Fruit fly (Drosophila melanogaster) whole organism, embryonic: ENCODE results near the gene lectin-37Da.

Source experiments
- Ada2b ChIP-seq: fragments of 200-800 bp; sonication (Bioruptor generic); IDR thresholded peaks from 2 replicates; pipeline ENCODE4 v1.3.6; 2022; ENCODE audit warnings: missing biosample characterization, missing genetic modification characterization
- CG10565 ChIP-seq: fragments of 200-800 bp; sonication (Bioruptor generic); optimal IDR thresholded peaks from 3 replicates; lab custom pipeline; 2016; ENCODE audit warnings: missing biosample characterization, mild to moderate bottlenecking, missing genetic modification characterization
- CG12744 ChIP-seq: fragments of 200-800 bp; sonication (Bioruptor generic); optimal IDR thresholded peaks from 2 replicates; lab custom pipeline; 2016; ENCODE audit warnings: missing biosample characterization, missing genetic modification characterization
- CG14667 ChIP-seq: fragments of 200-800 bp; sonication (Bioruptor generic); IDR thresholded peaks from 2 replicates; pipeline ENCODE4 v1.3.6; 2022; ENCODE audit warnings: missing biosample characterization, missing genetic modification characterization
- CG14710 ChIP-seq: fragments of 200-800 bp; sonication (Bioruptor generic); optimal IDR thresholded peaks from 3 replicates; lab custom pipeline; 2019; ENCODE audit warnings: missing biosample characterization, mild to moderate bottlenecking, missing genetic modification characterization, moderate library complexity
- CG14860 ChIP-seq: fragments of 200-800 bp; sonication (Bioruptor generic); IDR thresholded peaks from 3 replicates; pipeline ENCODE4 v1.3.6; 2022; ENCODE audit warnings: missing biosample characterization, missing genetic modification characterization; ENCODE audit not compliant: partially characterized antibody
- CG1602 ChIP-seq: fragments of 200-800 bp; sonication (Bioruptor generic); optimal IDR thresholded peaks from 3 replicates; lab custom pipeline; 2016; ENCODE audit warnings: missing biosample characterization, missing genetic modification characterization
- CG2875 ChIP-seq: fragments of 200-800 bp; sonication (Bioruptor generic); optimal IDR thresholded peaks from 2 replicates; lab custom pipeline; 2017; ENCODE audit warnings: missing biosample characterization, mild to moderate bottlenecking, missing genetic modification characterization, missing genetic modification reagents
- CG30403 ChIP-seq: fragments of 200-800 bp; sonication (Bioruptor generic); optimal IDR thresholded peaks from 3 replicates; lab custom pipeline; 2016; ENCODE audit warnings: missing biosample characterization, missing genetic modification characterization
- CG3407 ChIP-seq: fragments of 200-800 bp; sonication (Bioruptor generic); optimal IDR thresholded peaks from 2 replicates; lab custom pipeline; 2018; ENCODE audit warnings: missing biosample characterization, mild to moderate bottlenecking, missing genetic modification characterization
- CG4424 ChIP-seq: fragments of 200-800 bp; sonication (Bioruptor generic); optimal IDR thresholded peaks from 3 replicates; lab custom pipeline; 2016; ENCODE audit warnings: missing biosample characterization, missing genetic modification characterization
- CG7745 ChIP-seq: fragments of 200-800 bp; sonication (Bioruptor generic); optimal IDR thresholded peaks from 2 replicates; lab custom pipeline; 2018; ENCODE audit warnings: missing biosample characterization, mild to moderate bottlenecking, missing genetic modification characterization, moderate library complexity
- Elba2 ChIP-seq: fragments of 200-800 bp; sonication (Bioruptor generic); optimal IDR thresholded peaks from 3 replicates; lab custom pipeline; 2016; ENCODE audit warnings: missing biosample characterization, missing genetic modification characterization
- Fer2 ChIP-seq: fragments of 200-800 bp; sonication (Bioruptor generic); optimal IDR thresholded peaks from 2 replicates; lab custom pipeline; 2018; ENCODE audit warnings: missing biosample characterization, mild to moderate bottlenecking, missing genetic modification characterization, moderate library complexity
- HHEX ChIP-seq: fragments of 200-800 bp; sonication (Bioruptor generic); optimal IDR thresholded peaks from 3 replicates; lab custom pipeline; 2017; ENCODE audit warnings: missing biosample characterization, mild to moderate bottlenecking, missing genetic modification characterization, missing genetic modification reagents
- HLHmδ ChIP-seq: fragments of 200-800 bp; sonication (Bioruptor generic); optimal IDR thresholded peaks from 2 replicates; lab custom pipeline; 2018; ENCODE audit warnings: missing biosample characterization, mild to moderate bottlenecking, missing genetic modification characterization, moderate library complexity
- Hmx ChIP-seq: fragments of 200-800 bp; sonication (Bioruptor generic); optimal IDR thresholded peaks from 2 replicates; lab custom pipeline; 2016; ENCODE audit warnings: missing biosample characterization, missing genetic modification characterization
- Lhr ChIP-seq: fragments of 200-800 bp; sonication (Bioruptor generic); optimal IDR thresholded peaks from 3 replicates; lab custom pipeline; 2017; ENCODE audit warnings: mild to moderate bottlenecking, missing biosample characterization, missing genetic modification reagents, missing genetic modification characterization
- Mad ChIP-seq: fragments of 200-800 bp; sonication (Bioruptor generic); optimal IDR thresholded peaks from 2 replicates; lab custom pipeline; 2016; ENCODE audit warnings: missing biosample characterization, missing genetic modification characterization
- Nf-YB ChIP-seq: fragments of 200-800 bp; sonication (Bioruptor generic); optimal IDR thresholded peaks from 3 replicates; lab custom pipeline; 2019; ENCODE audit warnings: missing biosample characterization, mild to moderate bottlenecking, missing genetic modification characterization, moderate library complexity
- PHDP ChIP-seq: fragments of 200-800 bp; sonication (Bioruptor generic); optimal IDR thresholded peaks from 3 replicates; lab custom pipeline; 2018; ENCODE audit warnings: missing biosample characterization, mild to moderate bottlenecking, missing genetic modification characterization, moderate library complexity
- Pdp1 ChIP-seq, 2 experiments: fragments of 200-800 bp; sonication (Bioruptor generic); optimal IDR thresholded peaks; 3 replicates each; lab custom pipeline; 2016; ENCODE audit warnings: missing biosample characterization in 2 of 2, missing genetic modification characterization in 2 of 2, mild to moderate bottlenecking in 1 of 2, moderate library complexity in 1 of 2
- Xrp1 ChIP-seq: fragments of 200-800 bp; sonication (Bioruptor generic); IDR thresholded peaks from 2 replicates; pipeline ENCODE4 v1.3.6; 2022; ENCODE audit warnings: missing biosample characterization, missing genetic modification characterization
- abd-A ChIP-seq: fragments of 200-800 bp; sonication (Bioruptor generic); optimal IDR thresholded peaks from 3 replicates; lab custom pipeline; 2019; ENCODE audit warnings: missing biosample characterization, mild to moderate bottlenecking, missing genetic modification characterization, moderate library complexity
- bcd ChIP-seq: fragments of 200-800 bp; sonication (Bioruptor generic); optimal IDR thresholded peaks from 2 replicates; lab custom pipeline; 2017; ENCODE audit warnings: missing biosample characterization, mild to moderate bottlenecking, missing genetic modification characterization
- bsh ChIP-seq, 2 experiments: fragments of 200-800 bp; sonication (Bioruptor generic); optimal IDR thresholded peaks; 2 replicates each; lab custom pipeline; 2017 to 2018; ENCODE audit warnings: mild to moderate bottlenecking in 2 of 2, missing biosample characterization in 2 of 2, missing genetic modification characterization in 2 of 2, moderate library complexity in 1 of 2
- dmrt11E ChIP-seq: fragments of 200-800 bp; sonication (Bioruptor generic); optimal IDR thresholded peaks from 3 replicates; lab custom pipeline; 2018; ENCODE audit warnings: missing biosample characterization, mild to moderate bottlenecking, missing genetic modification characterization, moderate library complexity
- en ChIP-seq: fragments of 200-800 bp; sonication (Bioruptor generic); optimal IDR thresholded peaks from 2 replicates; lab custom pipeline; 2016; ENCODE audit warnings: missing biosample characterization, missing genetic modification characterization
- ewg ChIP-seq: fragments of 200-800 bp; sonication (Bioruptor generic); optimal IDR thresholded peaks from 3 replicates; lab custom pipeline; 2017; ENCODE audit warnings: mild to moderate bottlenecking, missing biosample characterization, missing genetic modification reagents, missing genetic modification characterization
- fru ChIP-seq: fragments of >200 bp; optimal IDR thresholded peaks from 2 replicates; lab custom pipeline; 2017
- gcm ChIP-seq: fragments of 200-800 bp; sonication (Bioruptor generic); optimal IDR thresholded peaks from 2 replicates; lab custom pipeline; 2019; ENCODE audit warnings: missing biosample characterization, mild to moderate bottlenecking, missing genetic modification characterization, moderate library complexity
- gfzf ChIP-seq: fragments of 200-800 bp; sonication (Bioruptor generic); optimal IDR thresholded peaks from 2 replicates; lab custom pipeline; 2016; ENCODE audit warnings: missing biosample characterization, mild to moderate bottlenecking, missing genetic modification characterization, moderate library complexity
- gsb-n ChIP-seq: fragments of 200-800 bp; sonication (Bioruptor generic); optimal IDR thresholded peaks from 3 replicates; lab custom pipeline; 2018; ENCODE audit warnings: missing biosample characterization, mild to moderate bottlenecking, missing genetic modification characterization
- insv ChIP-seq, 2 experiments: fragments of 200-800 bp; sonication (Bioruptor generic); optimal IDR thresholded peaks; 3 replicates each; lab custom pipeline; 2016 to 2018; ENCODE audit warnings: missing biosample characterization in 2 of 2, missing genetic modification characterization in 2 of 2
- kni ChIP-seq: fragments of 200-800 bp; sonication (Bioruptor generic); optimal IDR thresholded peaks from 3 replicates; lab custom pipeline; 2017; ENCODE audit warnings: mild to moderate bottlenecking, missing biosample characterization, missing genetic modification reagents, missing genetic modification characterization
- oc ChIP-seq: fragments of 200-800 bp; sonication (Bioruptor generic); optimal IDR thresholded peaks from 2 replicates; lab custom pipeline; 2018; ENCODE audit warnings: missing biosample characterization, mild to moderate bottlenecking, missing genetic modification characterization, moderate library complexity
- onecut ChIP-seq: fragments of 200-800 bp; sonication (Bioruptor generic); IDR thresholded peaks from 2 replicates; pipeline ENCODE4 v1.3.6; 2022; ENCODE audit warnings: missing biosample characterization, missing genetic modification characterization
- pb ChIP-seq: fragments of 200-800 bp; sonication (Bioruptor generic); optimal IDR thresholded peaks from 3 replicates; lab custom pipeline; 2016; ENCODE audit warnings: missing biosample characterization, missing genetic modification characterization
- phol ChIP-seq: fragments of 200-800 bp; sonication (Bioruptor generic); optimal IDR thresholded peaks from 3 replicates; lab custom pipeline; 2018; ENCODE audit warnings: missing biosample characterization, mild to moderate bottlenecking, missing genetic modification characterization, moderate library complexity
- sens ChIP-seq: fragments of 200-800 bp; sonication (Bioruptor generic); peaks from one replicate; lab custom pipeline; 2016; ENCODE audit warnings: missing biosample characterization, missing genetic modification characterization
- sima ChIP-seq: fragments of 200-800 bp; sonication (Bioruptor generic); optimal IDR thresholded peaks from 2 replicates; lab custom pipeline; 2016; ENCODE audit warnings: missing biosample characterization, missing genetic modification characterization
- sisA ChIP-seq: fragments of 200-800 bp; sonication (Bioruptor generic); IDR thresholded peaks from 2 replicates; pipeline ENCODE4 v1.3.6; 2022; ENCODE audit warnings: missing biosample characterization, missing genetic modification characterization
- slp2 ChIP-seq: fragments of 200-800 bp; sonication (Bioruptor generic); optimal IDR thresholded peaks from 2 replicates; lab custom pipeline; 2016; ENCODE audit warnings: missing biosample characterization, missing genetic modification characterization
- trem ChIP-seq: fragments of 200-800 bp; optimal IDR thresholded peaks from 3 replicates; lab custom pipeline; 2019; ENCODE audit warnings: missing biosample characterization, mild to moderate bottlenecking, missing genetic modification characterization, moderate library complexity
- vvl ChIP-seq: fragments of 200-800 bp; sonication (Bioruptor generic); IDR thresholded peaks from 2 replicates; pipeline ENCODE4 v1.3.6; 2022; ENCODE audit warnings: missing biosample characterization, missing genetic modification characterization
- wor ChIP-seq: fragments of 200-800 bp; sonication (Bioruptor generic); IDR thresholded peaks from 2 replicates; pipeline ENCODE4 v1.3.6; 2022; ENCODE audit warnings: missing biosample characterization, missing genetic modification characterization
- yki ChIP-seq: fragments of >200 bp; optimal IDR thresholded peaks from 3 replicates; lab custom pipeline; 2018
- zen ChIP-seq: fragments of 200-800 bp; sonication (Bioruptor generic); optimal IDR thresholded peaks from 3 replicates; lab custom pipeline; 2018; ENCODE audit warnings: missing biosample characterization, mild to moderate bottlenecking, missing genetic modification characterization, moderate library complexity

Gene lectin-37Da

DNA sequence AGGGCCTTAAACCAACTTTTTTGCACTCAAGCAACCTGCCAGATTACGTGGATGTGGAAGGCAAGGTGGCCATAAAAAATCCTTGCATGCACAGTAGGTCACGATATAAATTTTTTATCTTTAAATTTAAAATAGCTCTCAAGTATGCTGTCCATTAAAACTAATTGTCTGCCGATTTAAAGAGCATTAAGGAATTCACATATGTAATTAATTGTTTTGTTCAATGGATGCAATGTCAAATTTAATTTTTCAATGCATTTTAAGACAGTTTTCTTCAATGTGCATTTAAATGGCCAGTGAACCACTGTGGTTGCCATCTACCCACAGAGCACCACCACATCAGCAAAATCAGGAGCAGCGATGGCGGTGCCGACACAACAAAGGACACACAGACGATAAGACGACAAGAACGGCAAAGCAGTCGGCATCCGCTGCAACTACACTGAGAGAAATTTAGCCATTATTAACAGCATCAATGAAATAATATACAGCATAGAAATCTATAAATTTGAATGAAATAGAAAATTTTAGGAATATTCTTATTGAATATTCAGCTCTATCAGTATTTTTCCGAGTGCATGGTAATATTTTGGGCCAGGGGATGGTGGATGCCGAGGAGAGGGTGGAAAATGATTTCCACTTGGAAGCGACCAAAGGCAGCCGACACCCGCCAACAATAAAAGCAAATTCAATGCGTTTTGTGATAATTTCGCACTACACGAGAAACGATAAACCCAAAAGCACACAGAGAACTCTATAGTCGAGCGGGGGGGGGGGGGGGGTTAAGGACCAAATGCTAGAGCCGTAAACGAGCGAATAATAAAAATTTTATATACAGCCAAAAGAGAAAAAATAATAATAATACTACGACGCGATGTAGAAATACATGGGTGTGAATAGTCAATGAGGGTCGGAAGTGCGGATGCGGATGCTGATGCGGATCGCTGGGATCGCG is 40.7 kb upstream of the lectin-37Da start (continued):
- no peak for TF ChIP-seq Fer2 (tag; lab: Kevin White, UChicago)
- 0 out of 2 replicates have a peak, but pooled peaks have one; percentile 22 for TF ChIP-seq Ada2b (GFP tag; lab: Robert Waterston, UW)
- peak; percentile 71 for TF ChIP-seq phol (tag; lab: Kevin White, UChicago)
- peak; percentile 55 for TF ChIP-seq gsb-n (tag; lab: Kevin White, UChicago)
- TF ChIP-seq insv (GFP tag; optimal IDR thresholded peaks at IDR 0.05; lab: Kevin White, UChicago): no peak
- peak; percentile 70 for TF ChIP-seq vvl (GFP tag; lab: Robert Waterston, UW)
- no peak for TF ChIP-seq HLHmδ (GFP tag; lab: Kevin White, UChicago)
- TF ChIP-seq zen: peak; percentile 55
- TF ChIP-seq CG14710 (tag; lab: Kevin White, UChicago): peak; percentile 65
- no peak for TF ChIP-seq en (GFP tag; lab: Kevin White, UChicago)
- TF ChIP-seq ewg (GFP tag; lab: Kevin White, UChicago): peak; percentile 5
- TF ChIP-seq gcm (GFP tag; lab: Kevin White, UChicago): peak; percentile 41
- TF ChIP-seq Hmx: no peak
- peak; percentile 31 for TF ChIP-seq CG1602 (GFP tag; lab: Kevin White, UChicago)
- TF ChIP-seq CG10565 (GFP tag; lab: Kevin White, UChicago): no peak
- no peak for TF ChIP-seq fru (lab: Kevin White, UChicago)
- peak; percentile 33; the same call in 1 of the 2 replicates for TF ChIP-seq CG14667 (GFP tag; lab: Robert Waterston, UW)
- peak; percentile 23 for TF ChIP-seq Mad
- TF ChIP-seq PHDP: peak; percentile 38
- no peak for TF ChIP-seq kni (GFP tag; lab: Kevin White, UChicago)
- TF ChIP-seq Lhr: peak; percentile 8
- no peak for TF ChIP-seq gfzf (GFP tag; lab: Kevin White, UChicago)
- no peak for TF ChIP-seq CG12744 (GFP tag; lab: Kevin White, UChicago)
- TF ChIP-seq sens: peak; percentile 90
- TF ChIP-seq pb: no peak
- TF ChIP-seq yki: no peak
- TF ChIP-seq Pdp1 (GFP tag; optimal IDR thresholded peaks at IDR 0.05; lab: Kevin White, UChicago): peak; percentile 16 to 27
- peak; percentile 35 for TF ChIP-seq HHEX (GFP tag; lab: Kevin White, UChicago)
- TF ChIP-seq bsh (GFP tag; optimal IDR thresholded peaks at IDR 0.05; lab: Kevin White, UChicago): peak in 1 of 2 experiments; percentile 69
- TF ChIP-seq abd-A (tag; lab: Kevin White, UChicago): peak; percentile 73
- peak; percentile 81 for TF ChIP-seq Xrp1 (GFP tag; lab: Robert Waterston, UW)
- peak; percentile 47 for TF ChIP-seq sisA (GFP tag; lab: Robert Waterston, UW)
- no peak for TF ChIP-seq sima (GFP tag; lab: Kevin White, UChicago)
- TF ChIP-seq CG2875 (GFP tag; lab: Kevin White, UChicago): peak; percentile 49
- no peak for TF ChIP-seq CG7745 (tag; lab: Kevin White, UChicago)
- peak; percentile 80 for TF ChIP-seq dmrt11E (tag; lab: Kevin White, UChicago)
- peak; percentile 31; the same call in 1 of the 2 replicates for TF ChIP-seq onecut (GFP tag; lab: Robert Waterston, UW)
- peak; percentile 41 for TF ChIP-seq bcd (GFP tag; lab: Kevin White, UChicago)
- TF ChIP-seq wor (GFP tag; lab: Robert Waterston, UW): no peak
- TF ChIP-seq CG3407: peak; percentile 16
- peak; percentile 56 for TF ChIP-seq CG4424 (GFP tag; lab: Kevin White, UChicago)
- TF ChIP-seq oc (tag; lab: Kevin White, UChicago): peak; percentile 7
- TF ChIP-seq slp2 (GFP tag; lab: Kevin White, UChicago): no peak
- TF ChIP-seq Elba2 (GFP tag; lab: Kevin White, UChicago): peak; percentile 14
- peak; percentile 56 for TF ChIP-seq CG30403 (GFP tag; lab: Kevin White, UChicago)
- TF ChIP-seq Nf-YB (GFP tag; lab: Kevin White, UChicago): peak; percentile 25
- TF ChIP-seq trem (tag; lab: Kevin White, UChicago): peak; percentile 49
- TF ChIP-seq CG14860 (GFP tag; lab: Robert Waterston, UW): no peak
